Worm (Caenorhabditis elegans) whole organism, L4/young adult: ENCODE results near the gene col-33.

Source experiments
- W03F9.2 ChIP-seq: fragments of 150-350 bp; optimal IDR thresholded peaks from 2 replicates; lab custom pipeline; 2014; ENCODE audit warnings: missing biosample characterization, missing genetic modification characterization
- him-1 ChIP-seq: sonication (generic microtip); optimal IDR thresholded peaks from 2 replicates; lab custom pipeline; 2016; ENCODE audit warnings: missing genotype, missing genetic modification reagents, missing genetic modification characterization, missing compliant biosample characterization

DNA sequence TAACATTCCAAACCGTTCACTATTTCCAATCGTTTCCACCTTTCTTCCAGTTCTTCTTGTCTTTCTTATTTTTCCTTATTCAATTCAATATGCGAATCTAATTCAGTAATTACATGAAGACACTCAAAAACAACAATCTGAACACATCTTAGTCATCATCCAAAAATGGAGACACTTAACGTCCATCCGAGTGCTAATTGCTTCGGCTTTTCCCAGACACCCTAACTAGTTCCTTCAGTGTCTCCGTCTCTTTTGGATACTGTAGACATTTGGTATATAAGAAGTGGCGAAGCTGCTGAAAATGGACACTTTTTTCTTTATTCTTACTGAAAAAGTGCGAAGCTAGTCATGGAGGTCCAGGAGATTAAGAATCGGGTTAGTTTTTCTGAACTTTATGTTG lies at the start of gene col-33:
- no peak for TF ChIP-seq him-1
- TF ChIP-seq W03F9.2 = no peak
